Worm (Caenorhabditis elegans) whole organism, dauer: ENCODE measurements around the gene C06B8.3.

Experiments
- unc-62 ChIP-seq: sonication (generic microtip); optimal IDR thresholded peaks from 2 replicates; lab custom pipeline; 2017; ENCODE audit warnings: missing biosample characterization, missing genetic modification reagents, missing genetic modification characterization

C06B8.3 gene

DNA sequence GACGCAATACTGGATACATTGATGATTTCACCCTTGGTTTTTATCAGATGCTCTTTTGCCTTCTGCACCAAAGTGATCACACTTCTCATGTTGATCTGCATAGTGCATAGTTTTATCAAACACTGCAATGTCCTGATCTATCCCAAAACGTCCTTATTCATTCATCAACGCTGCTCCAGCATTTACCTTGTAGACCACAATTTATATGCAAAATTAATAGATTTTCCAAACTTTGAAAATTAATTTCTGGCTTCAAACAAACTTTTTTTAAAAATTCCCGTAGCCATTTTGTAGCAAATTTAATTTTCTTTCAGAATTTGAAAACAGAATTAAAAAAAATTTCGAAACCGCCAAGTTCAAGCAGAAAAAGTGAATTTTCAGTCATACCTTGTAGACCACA lies at the start of gene C06B8.3:
Gene C06B8.3, minus strand, starts transcription at position 101 of the 400 bp plus-strand sequence.
- no peak for TF ChIP-seq unc-62 (GFP tag; lab: Kevin White, UChicago)

DNA sequence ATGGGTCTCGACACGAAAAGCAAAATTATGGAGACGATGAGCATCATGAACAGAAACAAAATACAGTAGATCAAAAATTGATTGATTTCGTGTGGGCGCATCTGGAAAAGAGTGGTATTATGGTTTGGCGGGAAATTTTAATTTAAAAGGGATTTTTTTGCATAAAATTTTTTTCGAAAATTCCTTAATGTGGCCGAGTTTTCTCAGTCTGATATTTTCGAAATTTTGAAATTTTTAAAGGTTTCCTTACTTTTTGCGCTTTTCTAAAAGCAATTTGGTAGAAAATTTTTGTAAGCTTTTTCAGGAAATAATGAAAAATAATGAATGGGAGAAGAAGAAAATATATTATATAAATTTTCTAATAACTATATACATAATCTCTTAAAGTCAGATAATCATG lies 49.4 kb upstream of the C06B8.3 start, which contains the start of gene F21A3.2:
Gene F21A3.2, minus strand, starts transcription at position 101 of the 400 bp plus-strand sequence.
- no peak for TF ChIP-seq unc-62 (GFP tag; lab: Kevin White, UChicago)

DNA sequence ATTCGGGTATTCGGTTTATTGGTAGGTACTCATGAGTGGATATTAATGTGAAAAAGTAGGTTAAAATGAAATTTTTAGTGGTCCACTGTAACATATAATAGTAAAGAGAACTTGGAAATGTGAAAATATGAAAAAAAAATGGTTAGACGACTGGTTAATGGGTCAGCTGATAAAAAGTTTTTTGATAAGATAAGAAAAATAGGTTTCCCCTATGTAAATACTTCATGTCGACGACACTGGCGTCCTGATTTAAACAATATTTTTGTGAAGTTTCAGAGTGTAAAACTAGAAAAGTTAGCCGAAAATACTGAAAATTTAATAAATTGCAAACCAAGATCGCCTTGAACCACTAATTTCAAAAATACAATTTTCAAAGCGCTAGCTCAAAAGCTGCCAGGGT lies 48.7 kb upstream of the C06B8.3 start, which contains the start of gene F21A3.11:
Gene F21A3.11, minus strand, starts transcription at position 117 of the 400 bp plus-strand sequence.
- TF ChIP-seq unc-62 (GFP tag; lab: Kevin White, UChicago): no peak

DNA sequence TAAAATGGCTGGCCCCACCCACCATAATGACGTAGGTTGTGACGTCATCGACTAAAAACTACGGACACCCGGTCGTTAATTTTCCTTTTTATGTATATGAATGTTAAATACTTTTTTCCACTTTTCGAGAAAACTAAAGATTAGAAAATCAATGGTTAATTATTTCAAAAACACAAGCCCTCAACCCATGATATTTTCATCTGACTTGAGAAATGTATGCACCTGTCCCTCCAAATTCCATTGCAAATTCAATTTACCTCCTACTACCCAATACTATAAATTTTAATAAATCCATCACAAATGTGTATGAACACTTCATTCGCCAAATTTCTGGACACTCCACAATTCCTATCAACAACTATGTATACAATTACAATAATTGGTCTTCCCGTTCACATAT lies 44.6 kb upstream of the C06B8.3 start, which contains the start of gene srh-276:
Gene srh-276, plus strand, starts transcription at position 301 of the 400 bp plus-strand sequence.
- no peak for TF ChIP-seq unc-62 (GFP tag; lab: Kevin White, UChicago)

DNA sequence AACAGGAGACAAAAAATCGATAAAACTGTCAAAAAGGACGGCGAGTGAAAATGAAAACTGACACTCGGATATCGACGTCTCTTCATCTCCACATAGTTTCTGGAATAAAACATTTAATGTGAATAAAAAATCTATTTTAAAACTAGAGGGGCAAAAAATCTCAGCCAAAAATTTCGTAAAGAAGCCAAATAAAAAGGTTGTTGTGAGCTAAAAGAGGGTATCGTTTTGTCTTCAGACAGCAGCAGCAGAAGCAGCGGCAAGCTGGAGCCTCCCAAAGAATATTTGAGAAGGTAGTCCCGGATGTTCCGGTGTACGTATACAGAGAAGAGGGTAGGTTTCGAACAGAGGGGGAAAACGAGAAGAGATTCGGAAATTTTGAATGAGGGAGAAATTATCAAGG lies 37.5 kb upstream of the C06B8.3 start, which contains the start of gene lgc-31:
Gene lgc-31, minus strand, starts transcription at position 101 of the 400 bp plus-strand sequence.
- no peak for TF ChIP-seq unc-62 (GFP tag; lab: Kevin White, UChicago)

DNA sequence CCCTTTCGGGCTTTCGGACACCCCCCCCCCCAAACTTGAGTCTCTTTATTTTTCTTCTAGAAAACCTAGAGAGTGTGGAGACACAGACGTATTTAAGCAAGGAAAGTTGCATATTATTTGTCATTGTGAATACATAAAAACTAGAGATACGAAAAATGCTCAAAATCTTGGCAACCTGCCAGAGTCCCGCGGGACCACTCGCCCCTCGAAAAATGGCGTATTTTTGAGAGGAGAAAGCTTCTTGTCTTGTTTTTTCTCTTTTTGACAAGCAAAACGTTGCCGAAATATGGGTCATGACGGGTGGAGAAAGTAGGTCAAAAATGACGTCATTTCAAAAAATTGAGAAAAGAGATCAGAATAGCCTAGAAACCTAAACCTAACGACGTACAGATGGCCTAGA lies 36.0 kb upstream of the C06B8.3 start:
- no peak for TF ChIP-seq unc-62 (GFP tag; lab: Kevin White, UChicago)

DNA sequence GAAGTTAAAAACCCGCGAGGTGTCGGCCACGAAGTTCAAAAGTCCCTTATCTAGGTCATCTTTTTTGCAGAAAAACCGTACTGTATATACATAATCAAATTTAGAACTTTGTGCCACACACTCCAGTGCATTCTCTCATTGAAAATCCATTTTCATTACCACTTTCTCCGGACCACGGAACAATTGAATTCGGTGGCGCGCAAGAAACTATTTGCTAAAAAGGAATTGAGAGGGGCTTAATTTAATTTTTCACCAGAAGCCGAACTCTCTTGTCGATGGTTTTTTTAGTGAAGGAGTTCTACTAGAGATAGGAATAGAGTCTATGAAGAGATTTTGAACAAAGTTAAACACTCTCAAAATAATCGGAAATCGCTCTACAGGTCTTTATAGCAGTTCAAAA lies 35.4 kb upstream of the C06B8.3 start:
- no peak for TF ChIP-seq unc-62 (GFP tag; lab: Kevin White, UChicago)

DNA sequence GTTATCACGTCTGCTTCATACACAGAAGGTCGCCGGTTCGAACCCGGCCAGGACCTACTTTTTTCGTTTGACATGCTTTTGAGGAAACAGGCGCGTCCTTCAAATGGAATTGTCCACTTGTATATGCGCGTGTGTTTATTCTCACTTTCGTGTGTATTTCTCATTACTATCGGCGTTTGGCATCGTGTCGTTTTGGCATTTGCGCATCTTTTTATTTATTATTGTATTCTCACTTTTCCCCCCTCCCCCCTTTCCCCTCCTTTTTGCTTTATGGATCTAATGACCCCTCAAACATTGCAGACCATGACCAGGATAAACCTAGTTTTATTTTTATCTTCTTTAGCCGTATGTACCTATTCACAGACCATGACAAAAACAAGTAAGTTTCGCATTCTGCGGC lies 33.0 kb upstream of the C06B8.3 start, which contains the start of gene F21A3.3:
Gene F21A3.3, plus strand, starts transcription at position 301 of the 400 bp plus-strand sequence.
- no peak for TF ChIP-seq unc-62 (GFP tag; lab: Kevin White, UChicago)

DNA sequence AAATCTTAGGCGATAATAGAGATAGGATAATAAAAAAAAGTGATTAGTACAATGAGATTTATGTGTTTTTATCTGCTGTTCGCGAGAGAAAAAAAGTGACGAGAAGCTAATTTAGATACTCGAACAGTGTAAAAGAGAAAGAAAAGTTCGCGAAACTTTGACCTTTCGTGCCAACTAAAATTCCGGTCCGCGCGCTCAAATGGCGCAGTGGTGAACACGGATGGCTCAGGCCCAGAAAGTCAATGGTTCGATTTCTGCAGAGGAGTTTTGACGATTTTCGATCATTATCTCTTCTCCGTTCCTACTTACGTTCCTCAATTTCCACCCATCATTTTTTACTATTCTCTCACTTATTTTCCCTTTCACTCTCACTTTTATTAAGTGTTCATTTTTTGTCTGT lies 32.0 kb upstream of the C06B8.3 start:
- no peak for TF ChIP-seq unc-62 (GFP tag; lab: Kevin White, UChicago)

DNA sequence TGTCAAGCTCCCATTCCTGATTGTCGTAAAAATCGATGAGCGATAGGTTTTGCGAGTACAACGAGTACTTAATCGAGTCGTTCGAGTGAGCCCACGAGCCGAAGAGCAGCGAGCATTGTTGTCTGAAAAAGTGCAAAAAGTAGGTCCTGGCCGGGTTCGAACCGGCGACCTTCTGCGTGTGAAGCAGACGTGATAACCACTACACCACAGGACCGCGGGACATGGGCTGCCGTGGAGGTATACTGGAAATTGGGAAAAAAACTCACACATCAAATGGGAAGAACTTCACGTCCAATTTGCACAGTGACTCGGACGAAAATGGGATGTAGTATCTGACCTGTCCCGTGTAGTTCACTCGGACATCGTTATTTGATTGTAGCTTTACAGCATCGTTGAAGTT lies 30.9 kb upstream of the C06B8.3 start:
- TF ChIP-seq unc-62 (GFP tag; lab: Kevin White, UChicago): no peak

DNA sequence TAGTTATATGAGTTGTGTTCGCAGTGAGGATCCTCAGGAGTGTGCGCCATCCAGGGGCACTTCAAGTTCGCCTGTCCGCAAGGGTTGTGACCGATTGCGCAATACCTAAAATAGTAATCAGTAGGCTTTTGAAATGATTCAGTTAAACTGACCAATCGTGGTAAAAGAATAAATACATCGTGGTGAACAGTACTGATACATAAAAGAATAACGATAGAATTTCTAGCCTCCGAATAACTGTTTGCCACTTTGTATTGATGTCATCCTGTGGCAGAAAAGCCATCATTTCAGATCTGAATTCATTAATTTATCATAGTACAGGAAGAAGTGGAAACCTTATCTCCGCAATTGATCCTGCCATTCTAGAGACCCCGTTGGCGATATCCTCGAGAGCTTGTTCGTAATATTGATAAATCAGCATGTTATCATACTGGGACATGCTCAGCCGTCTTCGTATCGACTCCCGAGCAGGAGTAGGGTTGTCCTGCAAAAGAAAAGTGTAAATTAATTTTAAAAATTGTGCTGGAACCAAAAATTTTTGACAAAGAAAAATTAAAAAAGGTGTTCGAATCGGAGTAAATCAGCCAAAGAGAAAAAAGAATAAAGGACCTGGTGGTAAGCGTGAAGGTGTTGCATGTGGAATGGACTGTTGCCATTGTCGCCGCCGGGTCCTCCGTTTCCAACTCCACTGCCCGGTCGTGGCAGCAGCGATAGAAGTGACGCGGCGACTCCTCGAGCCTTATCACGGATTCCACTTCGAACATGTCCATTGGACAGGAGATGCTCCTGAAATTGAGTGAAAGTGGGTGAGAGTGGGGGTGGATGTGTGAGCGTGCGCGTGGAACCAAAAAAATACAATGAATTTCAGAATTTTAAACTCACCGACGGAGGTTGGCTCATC lies 28.7 kb upstream of the C06B8.3 start:
- TF ChIP-seq unc-62 (GFP tag; lab: Kevin White, UChicago): no peak

DNA sequence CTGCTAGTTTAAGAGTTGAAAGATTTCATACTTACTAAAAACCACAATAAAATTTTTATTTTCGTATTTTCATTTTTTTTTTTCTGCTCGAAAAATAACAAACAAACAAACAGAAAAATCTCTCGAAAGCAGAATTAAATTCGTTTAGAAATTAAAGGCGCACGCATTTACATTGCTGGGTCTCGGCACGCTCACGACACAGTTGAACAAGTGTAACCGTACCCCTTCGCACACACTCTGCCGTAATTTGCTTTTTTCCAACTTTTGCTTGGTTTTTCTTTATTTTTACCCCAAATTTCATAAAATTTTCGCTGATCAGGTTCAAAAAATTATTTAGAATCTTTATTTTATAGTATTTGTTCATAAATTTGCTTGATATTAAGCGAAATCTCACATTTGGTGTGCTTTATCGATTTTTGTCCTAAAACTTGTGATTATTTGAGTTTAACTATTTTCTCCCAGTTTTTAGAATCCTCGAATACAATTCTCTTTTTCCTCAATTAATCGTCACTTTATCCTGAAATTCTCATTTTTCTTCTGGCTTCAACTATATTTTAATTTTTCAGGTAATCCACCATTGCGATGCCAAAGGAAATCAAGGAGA lies 27.3 kb upstream of the C06B8.3 start, which contains the start of gene rpl-38:
Gene rpl-38, plus strand, starts transcription at position 554 of the 604 bp plus-strand sequence.
- TF ChIP-seq unc-62 (GFP tag; lab: Kevin White, UChicago): no peak

DNA sequence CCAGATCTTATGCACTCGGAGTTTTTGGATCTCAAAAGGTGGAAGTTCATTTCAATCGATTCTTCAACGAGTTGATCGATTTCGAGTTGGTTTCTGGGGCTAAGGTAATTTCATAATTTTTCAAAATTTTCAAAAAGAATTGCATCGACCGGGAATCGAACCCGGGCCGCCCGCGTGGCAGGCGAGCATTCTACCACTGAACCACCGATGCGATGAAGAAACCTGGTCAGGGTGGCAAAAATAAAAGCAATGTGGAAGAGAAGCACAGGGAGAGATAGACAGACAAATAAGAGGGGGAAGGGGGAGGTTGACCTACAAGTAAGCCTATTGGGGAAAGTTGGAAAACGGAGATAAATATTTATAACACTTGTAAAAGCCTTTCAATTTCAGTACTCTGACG lies 20.6 kb upstream of the C06B8.3 start:
- TF ChIP-seq unc-62 (GFP tag; lab: Kevin White, UChicago): no peak

DNA sequence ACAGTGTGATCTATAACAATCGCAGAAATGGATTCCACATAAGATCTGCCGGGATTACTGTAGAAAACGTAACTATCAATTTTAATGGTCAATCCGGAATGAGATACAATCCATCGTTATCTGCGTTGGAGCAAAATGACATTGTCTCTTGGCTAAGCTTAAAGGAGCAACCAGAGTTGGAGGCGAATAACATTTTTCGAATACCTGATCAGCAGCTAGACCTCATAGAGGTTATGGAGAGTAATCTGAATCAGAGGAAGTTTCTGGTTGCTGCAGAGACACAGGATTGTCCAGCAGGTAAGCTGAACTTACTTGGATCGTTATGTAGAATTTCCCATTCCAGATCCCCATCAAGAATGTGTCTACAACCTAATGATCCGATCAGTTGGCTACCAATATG lies 19.2 kb upstream of the C06B8.3 start:
- no peak for TF ChIP-seq unc-62 (GFP tag; lab: Kevin White, UChicago)

DNA sequence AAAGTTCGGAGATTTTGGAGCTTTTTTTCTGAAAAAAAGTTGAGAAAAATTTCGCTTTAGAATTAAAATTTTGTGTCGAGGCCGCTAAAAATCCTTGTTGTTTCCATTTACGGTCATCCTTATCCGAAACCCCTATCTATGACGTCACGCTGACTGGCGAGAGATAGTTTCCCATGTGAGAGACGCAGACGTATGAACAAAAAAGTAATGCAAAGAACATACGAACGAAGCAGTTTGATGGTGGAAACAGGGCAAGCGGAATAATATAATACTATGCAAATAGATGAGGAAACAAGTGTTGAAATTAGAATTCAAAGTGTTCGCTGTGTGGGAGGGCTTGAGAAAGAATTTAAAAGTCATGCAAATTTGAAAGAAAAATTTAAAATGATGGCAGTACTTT lies 14.7 kb upstream of the C06B8.3 start:
- TF ChIP-seq unc-62 (GFP tag; lab: Kevin White, UChicago): no peak

DNA sequence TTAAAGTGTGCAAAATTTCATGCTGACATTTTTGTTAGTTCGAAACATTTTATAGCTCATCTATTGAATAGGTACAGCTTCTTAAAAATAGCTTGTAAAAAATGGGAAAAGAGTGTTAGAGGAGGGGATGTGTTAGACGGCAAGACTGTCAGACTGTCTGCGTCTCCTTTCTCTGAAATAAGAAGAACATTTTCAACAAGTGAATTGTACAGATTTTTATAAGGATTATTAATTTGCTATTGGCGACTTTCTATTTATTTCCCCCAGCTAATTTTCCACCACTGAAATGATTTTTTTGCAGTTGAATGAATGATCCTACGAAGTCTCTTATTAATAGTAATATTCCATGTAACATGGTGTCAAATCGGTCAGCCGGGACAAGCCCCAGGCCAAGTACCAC lies 14.0 kb upstream of the C06B8.3 start, which contains the start of gene C06B8.7:
Gene C06B8.7, plus strand, starts transcription at position 301 of the 400 bp plus-strand sequence.
- no peak for TF ChIP-seq unc-62 (GFP tag; lab: Kevin White, UChicago)
